Fruit fly (Drosophila melanogaster) whole organism, pupa: Measurements from ENCODE around the gene Uxs.

ENCODE experiments used
- CG15710 ChIP-seq: fragments of 200-800 bp; sonication (Bioruptor generic); optimal IDR thresholded peaks from 2 replicates; lab custom pipeline; 2018; ENCODE audit warnings: missing biosample characterization, mild to moderate bottlenecking, missing genetic modification characterization, moderate library complexity
- CG32121 ChIP-seq: fragments of 200-800 bp; sonication (Bioruptor generic); IDR thresholded peaks from 2 replicates; pipeline ENCODE4 v1.3.6; 2022; ENCODE audit warnings: missing biosample characterization, missing genetic modification characterization
- CG34367 ChIP-seq: fragments of 200-800 bp; sonication (Bioruptor generic); optimal IDR thresholded peaks from 2 replicates; lab custom pipeline; 2018; ENCODE audit warnings: missing biosample characterization, mild to moderate bottlenecking, missing genetic modification characterization
- CG8301 ChIP-seq: fragments of 200-800 bp; sonication (Bioruptor generic); optimal IDR thresholded peaks from 2 replicates; lab custom pipeline; 2018; ENCODE audit warnings: missing biosample characterization, mild to moderate bottlenecking, missing genetic modification characterization
- CG9948 ChIP-seq: fragments of 200-800 bp; sonication (Bioruptor generic); optimal IDR thresholded peaks from 2 replicates; lab custom pipeline; 2018; ENCODE audit warnings: missing biosample characterization, mild to moderate bottlenecking, missing genetic modification characterization, moderate library complexity
- D1 ChIP-seq: fragments of 200-800 bp; sonication (Bioruptor generic); optimal IDR thresholded peaks from 2 replicates; lab custom pipeline; 2018; ENCODE audit warnings: missing biosample characterization, mild to moderate bottlenecking, missing genetic modification characterization, moderate library complexity
- EcR ChIP-seq: fragments of 200-800 bp; sonication (Bioruptor generic); optimal IDR thresholded peaks from 3 replicates; lab custom pipeline; 2019; ENCODE audit warnings: missing biosample characterization, missing genetic modification characterization, mild to moderate bottlenecking, moderate library complexity, missing genetic modification reagents
- Ets98B ChIP-seq: fragments of 200-800 bp; sonication (Bioruptor generic); IDR thresholded peaks from 2 replicates; pipeline ENCODE4 v1.3.6; 2022; ENCODE audit warnings: missing biosample characterization, missing genetic modification characterization

DNA sequence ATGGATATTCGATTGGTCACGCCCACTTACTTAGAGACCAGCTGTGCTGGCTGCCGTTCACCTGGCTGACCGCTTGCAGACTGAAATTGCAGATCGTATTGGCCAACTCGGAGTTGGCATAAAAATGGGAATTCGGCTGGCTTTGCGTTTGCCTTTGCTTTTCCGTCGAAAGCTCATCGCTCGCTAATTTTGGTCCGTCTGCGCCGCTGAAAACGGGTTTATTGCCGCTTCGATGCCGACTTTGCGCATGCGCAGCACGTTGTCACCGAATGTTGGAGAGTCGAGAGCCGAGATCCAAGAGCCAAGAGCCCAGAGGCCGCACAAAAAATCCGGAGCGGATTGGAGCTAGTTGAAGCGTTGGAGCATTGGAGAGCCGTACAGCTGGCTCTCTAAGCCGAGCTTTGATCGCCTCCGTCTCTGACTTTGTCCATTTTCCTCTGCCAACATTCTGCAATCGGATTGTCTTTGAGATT lies 29.0 kb upstream of the Uxs start, which contains the start of gene CG13676:
- TF ChIP-seq D1 (tag; lab: Kevin White, UChicago) (no peak), EcR (GFP tag; lab: Kevin White, UChicago) (peak; percentile 64), Ets98B (no peak; the same call in 1 of the 2 replicates), CG32121 (GFP tag; lab: Robert Waterston, UW) (no peak), CG8301 (no peak), CG34367 (tag; lab: Kevin White, UChicago) (no peak), CG15710 (no peak), CG9948 (tag; lab: Kevin White, UChicago) (no peak)
